Worm (Caenorhabditis elegans) whole organism, L3 larva: ENCODE measurements around the gene wrt-1.

Source experiments
- R02D3.7 ChIP-seq: fragments of 150-350 bp; optimal IDR thresholded peaks from 2 replicates; lab custom pipeline; 2014; ENCODE audit warnings: missing biosample characterization, missing genetic modification characterization
- ZK546.5 ChIP-seq: sonication (generic microtip); optimal IDR thresholded peaks from 2 replicates; lab custom pipeline; 2017; ENCODE audit warnings: missing biosample characterization, missing genetic modification characterization
- ama-1 ChIP-seq: fragments of 150-350 bp; optimal IDR thresholded peaks from 2 replicates; lab custom pipeline; 2018
- ceh-16 ChIP-seq: sonication (generic microtip); optimal IDR thresholded peaks from 2 replicates; lab custom pipeline; 2017; ENCODE audit warnings: missing biosample characterization, missing genetic modification characterization
- ceh-28 ChIP-seq: fragments of 150-350 bp; optimal IDR thresholded peaks from 2 replicates; lab custom pipeline; 2014; ENCODE audit warnings: missing biosample characterization, missing genetic modification reagents, missing genetic modification characterization
- ceh-82 ChIP-seq: fragments of 150-350 bp; optimal IDR thresholded peaks from 2 replicates; lab custom pipeline; 2014; ENCODE audit warnings: missing biosample characterization, missing genetic modification characterization
- ceh-9 ChIP-seq: sonication (generic microtip); optimal IDR thresholded peaks from 2 replicates; lab custom pipeline; 2018; ENCODE audit warnings: missing biosample characterization, missing genetic modification characterization
- daf-12 ChIP-seq: fragments of 150-350 bp; optimal IDR thresholded peaks from 2 replicates; lab custom pipeline; 2014; ENCODE audit warnings: missing biosample characterization, missing genetic modification reagents, missing genetic modification characterization
- egl-27 ChIP-seq: sonication (generic microtip); optimal IDR thresholded peaks from 4 replicates; lab custom pipeline; 2017; ENCODE audit warnings: missing biosample characterization, missing genetic modification reagents, missing genetic modification characterization
- elt-2 ChIP-seq: sonication (generic microtip); optimal IDR thresholded peaks from 2 replicates; lab custom pipeline; 2016; ENCODE audit warnings: missing genetic modification reagents, mild to moderate bottlenecking, missing genetic modification characterization, missing compliant biosample characterization
- elt-3 ChIP-seq, 3 experiments: fragments of 150-350 bp in 1 of 3; sonication (generic microtip) in 2 of 3; optimal IDR thresholded peaks; 2 replicates in 2 of 3; 4 replicates in 1 of 3; lab custom pipeline; 2014 to 2017; ENCODE audit warnings: missing biosample characterization in 3 of 3, missing genetic modification characterization in 3 of 3
- fkh-10 ChIP-seq: sonication (generic microtip); optimal IDR thresholded peaks from 2 replicates; lab custom pipeline; 2017; ENCODE audit warnings: missing biosample characterization, missing genetic modification reagents, missing genetic modification characterization
- fkh-2 ChIP-seq: fragments of 150-350 bp; optimal IDR thresholded peaks from 2 replicates; lab custom pipeline; 2014; ENCODE audit warnings: missing biosample characterization, missing genetic modification reagents, missing genetic modification characterization
- fos-1 ChIP-seq: fragments of 150-350 bp; optimal IDR thresholded peaks from 2 replicates; lab custom pipeline; 2014; ENCODE audit warnings: missing biosample characterization, missing genetic modification characterization
- hmg-11 ChIP-seq: sonication (generic microtip); optimal IDR thresholded peaks from 2 replicates; lab custom pipeline; 2016; ENCODE audit warnings: missing genetic modification characterization, missing compliant biosample characterization
- jun-1 ChIP-seq: fragments of 150-350 bp; optimal IDR thresholded peaks from 2 replicates; lab custom pipeline; 2014; ENCODE audit warnings: missing biosample characterization, missing genetic modification reagents, missing genetic modification characterization
- lin-39 ChIP-seq: fragments of 150-350 bp; optimal IDR thresholded peaks from 2 replicates; lab custom pipeline; 2018; ENCODE audit warnings: missing biosample characterization, missing genetic modification reagents, missing genetic modification characterization
- lsy-12 ChIP-seq: sonication (generic microtip); optimal IDR thresholded peaks from 2 replicates; lab custom pipeline; 2016; ENCODE audit warnings: mild to moderate bottlenecking, missing genetic modification characterization, missing compliant biosample characterization
- mml-1 ChIP-seq: fragments of 150-350 bp; sonication (generic microtip); optimal IDR thresholded peaks from 3 replicates; lab custom pipeline; 2014; ENCODE audit warnings: missing biosample characterization, missing genetic modification characterization
- nhr-11 ChIP-seq: fragments of 150-350 bp; optimal IDR thresholded peaks from 2 replicates; lab custom pipeline; 2014; ENCODE audit warnings: missing biosample characterization, missing genetic modification characterization
- nhr-23 ChIP-seq: fragments of 150-350 bp; optimal IDR thresholded peaks from 2 replicates; lab custom pipeline; 2014; ENCODE audit warnings: missing biosample characterization, missing genetic modification reagents, missing genetic modification characterization
- nhr-237 ChIP-seq: fragments of 150-350 bp; optimal IDR thresholded peaks from 2 replicates; lab custom pipeline; 2014; ENCODE audit warnings: missing biosample characterization, missing genetic modification characterization
- nhr-25 ChIP-seq: sonication (generic microtip); optimal IDR thresholded peaks from 2 replicates; lab custom pipeline; 2017; ENCODE audit warnings: missing biosample characterization, missing genetic modification characterization
- nhr-28 ChIP-seq: fragments of 150-350 bp; optimal IDR thresholded peaks from 2 replicates; lab custom pipeline; 2014; ENCODE audit warnings: missing biosample characterization, missing genetic modification characterization
- nhr-43 ChIP-seq: sonication (generic microtip); optimal IDR thresholded peaks from 2 replicates; lab custom pipeline; 2016; ENCODE audit warnings: mild to moderate bottlenecking, missing genetic modification characterization, missing compliant biosample characterization; ENCODE audit not compliant: poor library complexity, severe bottlenecking
- nhr-67 ChIP-seq: fragments of 150-350 bp; optimal IDR thresholded peaks from 2 replicates; lab custom pipeline; 2014; ENCODE audit warnings: missing biosample characterization, missing genetic modification characterization
- pha-4 ChIP-seq: fragments of 150-350 bp; optimal IDR thresholded peaks from 2 replicates; lab custom pipeline; 2014; ENCODE audit warnings: missing biosample characterization, missing genetic modification reagents, missing genetic modification characterization
- pqm-1 ChIP-seq: fragments of 150-350 bp; optimal IDR thresholded peaks from 2 replicates; lab custom pipeline; 2017; ENCODE audit warnings: missing biosample characterization, missing genetic modification characterization, inconsistent platforms
- skn-1 ChIP-seq: fragments of 150-350 bp; optimal IDR thresholded peaks from 2 replicates; lab custom pipeline; 2014; ENCODE audit warnings: missing biosample characterization, missing genetic modification characterization
- tbx-2 ChIP-seq: sonication (generic microtip); optimal IDR thresholded peaks from 2 replicates; lab custom pipeline; 2016; ENCODE audit warnings: mild to moderate bottlenecking, missing genetic modification characterization, missing compliant biosample characterization
- unc-39 ChIP-seq: sonication (generic microtip); optimal IDR thresholded peaks from 4 replicates; lab custom pipeline; 2017; ENCODE audit warnings: missing biosample characterization, missing genetic modification characterization
- unc-62 ChIP-seq: fragments of 150-350 bp; sonication (generic microtip); optimal IDR thresholded peaks from 4 replicates; lab custom pipeline; 2014; ENCODE audit warnings: missing biosample characterization, missing genetic modification reagents, missing genetic modification characterization
- zag-1 ChIP-seq: fragments of 150-350 bp; optimal IDR thresholded peaks from 2 replicates; lab custom pipeline; 2014; ENCODE audit warnings: missing biosample characterization, missing genetic modification characterization
- ztf-11 ChIP-seq: fragments of 150-350 bp; optimal IDR thresholded peaks from 2 replicates; lab custom pipeline; 2014; ENCODE audit warnings: missing biosample characterization, missing genetic modification characterization

wrt-1 gene

DNA sequence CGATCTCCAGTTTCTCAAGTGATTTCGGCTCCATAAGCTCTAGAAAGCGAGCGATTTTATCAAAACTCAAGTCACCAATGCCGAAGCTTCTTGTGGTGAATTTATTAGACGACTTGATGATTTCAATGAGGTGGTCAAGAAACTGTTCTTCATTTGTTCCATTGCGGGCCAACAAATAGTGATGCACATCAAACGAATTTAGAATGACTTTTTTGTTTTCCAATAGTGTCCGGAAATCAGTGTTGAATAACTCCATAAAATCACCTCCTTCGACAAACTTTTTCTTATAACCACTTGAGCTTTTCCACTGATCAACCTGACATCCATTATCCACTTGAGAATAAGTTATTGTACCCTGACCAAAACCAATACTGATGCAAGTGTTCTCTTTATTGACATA lies 16.5 kb downstream of the wrt-1 start:
- TF ChIP-seq unc-39 (tag; lab: Kevin White, UChicago) (no peak), ceh-82 (no peak), unc-62 (no peak), R02D3.7 (no peak), egl-27 (tag; lab: Kevin White, UChicago) (no peak), nhr-11 (no peak), fkh-10 (no peak), daf-12 (tag; lab: Kevin White, UChicago) (no peak), nhr-67 (tag; lab: Kevin White, UChicago) (no peak), ceh-9 (tag; lab: Kevin White, UChicago) (no peak)

DNA sequence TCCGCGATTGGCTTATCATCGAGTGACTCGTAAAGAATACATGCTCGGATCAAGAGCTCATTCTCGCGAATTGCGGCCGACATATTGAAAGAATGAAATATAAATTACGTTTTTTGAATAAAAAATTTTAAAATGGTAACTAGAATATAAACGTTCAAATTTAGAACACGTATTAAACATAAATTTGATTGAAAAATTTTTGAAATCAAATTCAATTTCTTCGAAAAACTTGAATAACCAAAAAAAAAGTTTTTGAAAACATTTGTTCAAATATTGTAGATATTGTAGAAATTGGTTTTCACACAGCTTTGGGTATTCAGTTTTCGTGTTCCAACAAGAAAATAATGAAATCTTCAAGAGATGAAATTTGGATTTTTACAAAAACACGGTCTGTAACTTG lies 17.2 kb downstream of the wrt-1 start, which contains the start of gene fbxa-224:
Gene fbxa-224, minus strand, starts transcription at position 101 of the 400 bp plus-strand sequence.
- TF ChIP-seq ceh-16 (tag; lab: Kevin White, UChicago) (no peak), nhr-23 (tag; lab: Kevin White, UChicago) (no peak), zag-1 (no peak), ceh-28 (no peak), ama-1 (lab: Kevin White, UChicago) (no peak), ztf-11 (no peak), R02D3.7 (no peak), jun-1 (tag; lab: Kevin White, UChicago) (no peak), ceh-9 (tag; lab: Kevin White, UChicago) (no peak), lsy-12 (no peak), fkh-2 (no peak), fos-1 (tag; lab: Kevin White, UChicago) (no peak), ZK546.5 (tag; lab: Kevin White, UChicago) (no peak), unc-62 (no peak), tbx-2 (tag; lab: Kevin White, UChicago) (no peak), nhr-25 (tag; lab: Kevin White, UChicago) (no peak)

DNA sequence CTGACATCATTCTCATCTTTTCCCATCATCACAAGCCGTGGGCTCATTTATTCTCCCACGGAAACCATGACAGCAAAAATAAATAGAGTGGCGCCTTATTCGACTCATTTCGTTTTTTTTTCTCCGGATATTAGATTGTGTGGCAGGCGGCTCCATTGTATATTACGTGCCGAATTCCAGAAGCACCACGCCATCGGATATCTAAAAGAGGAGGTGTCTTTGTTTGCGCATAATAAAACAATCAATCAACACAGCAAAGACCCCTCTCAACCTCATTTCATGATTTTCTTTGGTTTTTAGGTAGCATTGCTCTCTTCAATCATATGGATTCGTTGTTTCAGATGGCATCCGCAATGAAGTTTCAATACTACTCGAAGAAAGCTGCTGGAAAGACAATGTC lies 18.2 kb downstream of the wrt-1 start, which contains the start of gene tph-1:
Gene tph-1, plus strand, starts transcription at position 301 of the 400 bp plus-strand sequence.
- no peak for TF ChIP-seq nhr-28 (tag; lab: Kevin White, UChicago)
- TF ChIP-seq jun-1 (tag; lab: Kevin White, UChicago): no peak
- no peak for TF ChIP-seq fos-1 (tag; lab: Kevin White, UChicago)
- TF ChIP-seq ceh-82: no peak
- no peak for TF ChIP-seq elt-3 (tag; optimal IDR thresholded peaks at IDR 0.05; lab: Kevin White, UChicago)
- no peak for TF ChIP-seq fkh-10

DNA sequence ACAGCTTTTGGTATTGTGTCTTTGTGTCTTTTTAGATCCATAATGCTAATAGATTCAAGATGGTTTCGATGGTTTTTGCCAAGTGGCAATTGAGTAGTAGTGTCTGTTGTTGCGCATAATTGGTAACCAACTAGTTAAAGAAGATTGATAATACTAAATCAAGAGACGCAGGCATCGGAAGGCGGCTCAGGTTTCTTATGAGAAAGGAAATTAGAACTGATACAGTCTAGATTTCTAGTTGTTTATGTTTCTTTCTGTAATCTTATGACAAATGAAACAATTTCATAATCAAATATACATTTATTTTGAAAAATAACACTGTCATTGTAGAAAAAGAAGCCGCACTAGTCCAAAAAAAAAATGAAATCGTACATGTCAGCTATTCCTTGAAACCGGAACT lies 23.0 kb downstream of the wrt-1 start, which contains the start of gene ZK1290.10:
Gene ZK1290.10, minus strand, starts transcription at position 101 of the 400 bp plus-strand sequence.
- TF ChIP-seq unc-62: no peak
- TF ChIP-seq ceh-82: no peak
- no peak for TF ChIP-seq ceh-16 (tag; lab: Kevin White, UChicago)
- no peak for TF ChIP-seq nhr-28 (tag; lab: Kevin White, UChicago)
- TF ChIP-seq ceh-28: no peak
- TF ChIP-seq fos-1 (tag; lab: Kevin White, UChicago): no peak
- no peak for TF ChIP-seq tbx-2 (tag; lab: Kevin White, UChicago)
- no peak for TF ChIP-seq nhr-43 (tag; lab: Kevin White, UChicago)
- no peak for TF ChIP-seq skn-1 (tag; lab: Kevin White, UChicago)
- no peak for TF ChIP-seq nhr-237 (tag; lab: Kevin White, UChicago)
- no peak for TF ChIP-seq elt-3 (tag; optimal IDR thresholded peaks at IDR 0.05; lab: Kevin White, UChicago)
- no peak for TF ChIP-seq nhr-11
- no peak for TF ChIP-seq egl-27 (tag; lab: Kevin White, UChicago)
- no peak for TF ChIP-seq elt-2 (tag; lab: Kevin White, UChicago)
- no peak for TF ChIP-seq R02D3.7

DNA sequence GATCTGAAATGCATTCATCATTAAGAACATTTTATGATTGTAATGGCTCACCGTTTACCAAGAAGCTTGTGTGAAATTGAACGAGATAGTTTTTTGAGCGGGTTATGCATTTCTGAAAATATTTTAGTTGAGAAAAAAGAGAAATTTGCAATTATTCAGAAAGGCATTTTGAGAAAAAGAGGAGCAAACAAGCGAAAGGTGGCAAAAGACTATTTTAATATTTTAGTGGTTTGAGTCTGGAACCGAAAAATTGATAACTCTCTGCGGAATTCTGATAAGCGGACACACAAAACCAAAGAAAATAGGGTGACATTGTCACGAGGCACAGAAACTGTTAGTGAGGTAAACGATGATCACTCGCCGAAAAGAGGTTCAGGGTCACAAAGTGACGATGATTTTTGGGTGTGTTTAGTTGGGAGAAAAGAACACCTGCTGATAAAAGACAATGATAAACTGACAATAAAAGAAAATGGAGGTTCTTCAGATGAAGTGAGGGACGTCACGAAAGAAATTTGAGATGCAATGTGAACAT lies 24.0 kb downstream of the wrt-1 start:
- TF ChIP-seq mml-1 (no peak), pqm-1 (peak; percentile 79), ztf-11 (no peak), ceh-28 (no peak), ZK546.5 (tag; lab: Kevin White, UChicago) (no peak), jun-1 (tag; lab: Kevin White, UChicago) (peak; percentile 84), fos-1 (tag; lab: Kevin White, UChicago) (no peak), lin-39 (tag; lab: Kevin White, UChicago) (no peak), hmg-11 (no peak), fkh-2 (no peak), pha-4 (peak; percentile 55), fkh-10 (no peak), elt-2 (tag; lab: Kevin White, UChicago) (peak; percentile 98), daf-12 (tag; lab: Kevin White, UChicago) (no peak), nhr-25 (tag; lab: Kevin White, UChicago) (peak; percentile 81)
